Fruit fly (Drosophila melanogaster): ENCODE data around the gene pie.

The pie gene

DNA sequence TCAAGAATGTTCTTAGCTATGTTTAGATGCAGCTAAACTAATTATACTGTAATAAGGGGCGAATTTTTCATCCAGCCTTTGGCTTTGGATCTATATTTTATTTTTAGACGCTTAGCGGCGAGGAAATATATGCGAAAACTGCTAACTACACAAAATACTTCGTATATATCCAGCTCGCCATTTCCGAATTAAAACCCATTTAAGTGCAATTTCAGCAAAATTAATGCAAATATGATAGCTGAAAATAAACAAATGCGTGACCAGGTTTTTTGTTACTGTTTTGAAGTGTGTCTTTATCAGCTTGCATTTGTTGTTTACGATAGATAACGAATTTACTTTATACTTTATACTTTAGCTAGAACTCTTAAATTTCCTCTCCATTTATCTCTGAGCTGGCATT, 27.5 kb downstream of the pie start:
- TF ChIP-seq CG17801 (GFP tag; optimal IDR thresholded peaks at IDR 0.05; ENCODE audit: partially characterized antibody) = peak; percentile 8

DNA sequence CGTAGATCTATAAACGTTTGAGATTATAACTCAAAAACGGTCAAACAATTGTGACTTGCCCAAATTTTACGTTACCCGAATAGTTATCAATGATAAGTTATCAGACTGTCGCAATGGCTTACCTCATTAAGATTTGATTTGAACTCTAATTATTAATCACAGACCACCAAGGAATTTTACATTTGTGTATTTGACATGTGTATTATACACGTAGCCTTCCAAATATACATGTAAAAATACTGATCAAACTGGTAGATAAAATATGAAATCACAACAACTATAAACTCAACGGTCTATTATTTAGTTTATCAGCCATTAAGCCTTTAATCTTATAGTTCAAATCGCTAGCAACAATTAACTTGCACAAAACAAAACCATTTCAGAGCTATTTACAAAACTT, 29.1 kb downstream of the pie start:
- TF ChIP-seq CG17801 (GFP tag; optimal IDR thresholded peaks at IDR 0.05; ENCODE audit: partially characterized antibody) = no peak

- peak; percentile 41 for TF ChIP-seq CG17801 (GFP tag; optimal IDR thresholded peaks at IDR 0.05; ENCODE audit: partially characterized antibody)
These were observed 34.5 kb downstream of the pie start, which contains the start of gene da for dm6 chr2L:10387869-10388726. Gene da (plus strand): TSS chr2L:10388105.

dm6 chr2L:10386824-10387223, 35.8 kb downstream of the pie start:
- no peak for TF ChIP-seq CG17801 (GFP tag; optimal IDR thresholded peaks at IDR 0.05; ENCODE audit: partially characterized antibody)

DNA sequence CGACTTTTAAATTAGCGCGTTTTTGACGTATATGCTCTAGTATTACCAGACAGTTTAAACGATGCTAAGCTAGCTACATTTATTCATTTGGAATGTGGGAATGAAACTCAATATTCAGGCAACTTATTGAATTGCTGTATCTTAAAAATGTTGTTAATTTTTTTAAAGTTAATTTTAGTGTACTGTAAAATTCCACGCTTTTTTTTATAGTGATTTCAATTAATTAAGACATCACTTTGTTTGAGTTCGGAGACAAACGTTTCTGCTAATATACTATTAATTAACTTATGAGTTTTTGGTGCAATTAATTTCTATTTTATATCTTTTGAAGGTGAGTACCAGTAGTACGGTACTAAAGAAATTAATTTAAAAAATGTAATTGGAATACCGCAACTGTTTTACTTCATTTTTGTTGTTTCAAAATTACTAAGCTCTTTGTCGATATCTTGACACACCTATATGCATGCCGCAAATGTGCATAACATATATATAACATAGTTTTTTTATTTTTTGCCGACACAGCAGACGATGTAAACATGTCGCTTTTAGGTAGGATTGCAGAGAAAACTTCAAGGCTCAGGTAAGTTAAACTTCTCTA, 36.3 kb downstream of the pie start, which contains the start of the genes Cdk1 and mRpS7:
Gene Cdk1, minus strand, starts transcription at position 55 of the 598 bp plus-strand sequence.
Gene mRpS7, plus strand, starts transcription at position 455 of the 598 bp plus-strand sequence.
- peak; percentile 36 for TF ChIP-seq CG17801 (GFP tag; optimal IDR thresholded peaks at IDR 0.05; ENCODE audit: partially characterized antibody)

- TF ChIP-seq CG17801 (GFP tag; optimal IDR thresholded peaks at IDR 0.05; ENCODE audit: partially characterized antibody) = peak; percentile 33
These were observed 40.6 kb downstream of the pie start, which contains the start of gene CG5096 for dm6 chr2L:10381890-10382450. Gene CG5096 (plus strand): TSS chr2L:10382263.

DNA sequence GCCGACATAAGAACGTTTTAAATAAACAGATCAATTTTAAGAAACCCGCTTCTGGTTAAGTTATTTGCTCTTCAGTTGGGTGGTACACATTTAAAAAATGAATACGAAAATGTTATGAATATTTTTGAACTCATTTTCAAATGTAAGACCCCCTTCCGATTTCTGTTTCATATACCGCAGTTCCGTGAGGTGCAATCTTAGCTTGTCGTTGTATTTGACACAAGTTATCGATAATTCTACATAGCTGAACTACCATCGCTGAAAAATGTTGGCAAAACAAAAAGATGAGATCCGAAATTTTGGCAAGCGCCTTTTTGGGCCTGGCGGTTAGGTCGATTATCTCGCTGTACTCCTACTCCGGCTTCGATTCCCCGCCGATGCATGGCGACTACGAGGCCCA, 42.7 kb downstream of the pie start, which contains the start of gene gny:
Gene gny, plus strand, starts transcription at position 239 of the 400 bp plus-strand sequence.
- TF ChIP-seq CG17801 (GFP tag; optimal IDR thresholded peaks at IDR 0.05; ENCODE audit: partially characterized antibody) = no peak

dm6 chr2L:10378631-10379030, 43.9 kb downstream of the pie start:
- no peak for TF ChIP-seq CG17801 (GFP tag; optimal IDR thresholded peaks at IDR 0.05; ENCODE audit: partially characterized antibody)

DNA sequence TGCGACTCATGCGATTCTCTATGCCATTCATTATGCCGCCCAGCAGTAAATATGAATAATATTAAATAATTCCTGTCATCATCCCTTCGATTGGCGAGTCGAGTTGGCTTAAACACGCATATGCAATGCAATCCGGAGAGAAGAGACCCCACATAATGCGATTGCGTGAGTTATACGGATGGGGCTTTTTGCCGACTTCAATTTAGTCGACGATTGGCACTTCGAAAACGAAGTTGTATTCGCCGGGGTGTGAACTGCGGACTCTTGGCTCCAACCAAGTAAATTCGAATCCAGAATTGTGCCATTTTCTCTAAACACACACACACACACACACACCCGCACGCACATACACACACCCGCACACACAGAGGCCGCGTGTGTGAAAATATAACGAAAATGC, 46.3 kb downstream of the pie start:
- no peak for TF ChIP-seq CG17801 (GFP tag; optimal IDR thresholded peaks at IDR 0.05; ENCODE audit: partially characterized antibody)

dm6 chr2L:10375464-10376236, 46.9 kb downstream of the pie start, which contains the start of the genes CG33303 and dpr19:
Gene CG33303 (minus strand): TSS chr2L:10375757.
Gene dpr19 (plus strand): TSS chr2L:10376168.
- peak; percentile 59 for TF ChIP-seq CG17801 (GFP tag; optimal IDR thresholded peaks at IDR 0.05; ENCODE audit: partially characterized antibody)

DNA sequence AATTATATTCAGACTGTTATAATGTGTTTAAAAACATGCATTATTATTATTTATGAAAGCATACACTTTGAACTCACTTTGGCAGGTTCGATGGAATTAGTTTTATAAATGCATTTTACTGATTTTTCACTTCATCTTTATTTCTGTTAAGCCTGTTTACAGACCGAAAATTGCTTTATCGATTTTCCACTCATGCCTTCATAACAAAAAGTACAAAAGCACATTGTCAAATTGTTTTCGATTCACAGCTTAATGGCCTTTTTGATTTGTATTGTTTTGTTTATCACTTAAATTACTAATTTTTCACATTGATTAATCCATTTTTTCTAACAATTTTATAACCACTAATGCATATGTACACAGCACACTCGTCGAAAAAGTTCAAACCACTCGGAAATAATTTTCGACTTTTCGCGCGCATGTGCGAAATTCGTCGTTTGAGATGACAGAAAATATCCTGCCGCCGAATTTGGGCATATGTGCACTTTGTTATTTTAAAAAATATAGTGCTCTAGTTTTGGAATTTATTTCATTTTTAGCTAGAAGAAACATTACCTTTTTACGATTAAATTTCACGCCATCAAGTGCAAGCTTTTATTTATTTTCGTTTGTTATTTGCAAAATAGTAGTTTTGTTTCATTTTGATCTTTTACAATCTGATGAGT, 48.8 kb downstream of the pie start, which contains the start of gene rho-5:
Gene rho-5, minus strand, starts transcription at position 296 of the 665 bp plus-strand sequence.
- TF ChIP-seq CG17801 (GFP tag; optimal IDR thresholded peaks at IDR 0.05; ENCODE audit: partially characterized antibody) = no peak

dm6 chr2L:10372297-10372696, 50.3 kb downstream of the pie start:
- no peak for TF ChIP-seq CG17801 (GFP tag; optimal IDR thresholded peaks at IDR 0.05; ENCODE audit: partially characterized antibody)

All from ovary, adult (tissue).